Worm (Caenorhabditis elegans) whole organism, late embryonic: ENCODE measurements around the gene cah-1.

Experiments used
- C08G9.2 ChIP-seq: sonication (generic microtip); optimal IDR thresholded peaks from 2 replicates; lab custom pipeline; 2016; ENCODE audit warnings: mild to moderate bottlenecking, missing genetic modification characterization, moderate library complexity, missing compliant biosample characterization
- C38D4.7 ChIP-seq: fragments of 200-800 bp; sonication (Bioruptor generic); optimal IDR thresholded peaks from 2 replicates; lab custom pipeline; 2018; ENCODE audit warnings: mild to moderate bottlenecking, missing genetic modification characterization, moderate library complexity, missing compliant biosample characterization
- F13H6.1 ChIP-seq: sonication (generic microtip); optimal IDR thresholded peaks from 2 replicates; lab custom pipeline; 2016; ENCODE audit warnings: missing genetic modification characterization, missing compliant biosample characterization
- K09A11.1 ChIP-seq: sonication (generic microtip); optimal IDR thresholded peaks from 2 replicates; lab custom pipeline; 2017; ENCODE audit warnings: antibody characterized with exemption, mild to moderate bottlenecking, missing genetic modification characterization, missing compliant biosample characterization; ENCODE audit not compliant: insufficient read depth
- ceh-14 ChIP-seq: sonication (generic microtip); optimal IDR thresholded peaks from 2 replicates; lab custom pipeline; 2016; ENCODE audit warnings: missing genotype, missing genetic modification characterization, missing compliant biosample characterization
- ceh-30 ChIP-seq: fragments of 150-350 bp; optimal IDR thresholded peaks from 2 replicates; lab custom pipeline; 2014; ENCODE audit warnings: missing biosample characterization, missing genetic modification characterization
- ceh-31 ChIP-seq: sonication (generic microtip); optimal IDR thresholded peaks from 2 replicates; lab custom pipeline; 2016; ENCODE audit warnings: missing genetic modification characterization, missing compliant biosample characterization
- ceh-45 ChIP-seq: fragments of 200-800 bp; sonication (Bioruptor generic); IDR thresholded peaks from 2 replicates; pipeline ENCODE4 v1.3.6; 2022; ENCODE audit warnings: missing genetic modification reagents, missing genetic modification characterization, missing compliant biosample characterization
- ceh-48 ChIP-seq: sonication (generic microtip); optimal IDR thresholded peaks from 2 replicates; lab custom pipeline; 2016; ENCODE audit warnings: missing genetic modification characterization, inconsistent platforms, missing compliant biosample characterization
- che-1 ChIP-seq: sonication (generic microtip); optimal IDR thresholded peaks from 2 replicates; lab custom pipeline; 2016; ENCODE audit warnings: mild to moderate bottlenecking, missing genetic modification characterization, missing compliant biosample characterization
- elt-2 ChIP-seq: sonication (generic microtip); optimal IDR thresholded peaks from 2 replicates; lab custom pipeline; 2016; ENCODE audit warnings: missing genetic modification reagents, missing genetic modification characterization, missing compliant biosample characterization
- elt-4 ChIP-seq: sonication (generic microtip); optimal IDR thresholded peaks from 2 replicates; lab custom pipeline; 2016; ENCODE audit warnings: missing genetic modification characterization, missing compliant biosample characterization
- fax-1 ChIP-seq: sonication (generic microtip); optimal IDR thresholded peaks from 2 replicates; lab custom pipeline; 2016; ENCODE audit warnings: missing genotype, missing genetic modification characterization, missing compliant biosample characterization
- fkh-6 ChIP-seq: sonication (generic microtip); optimal IDR thresholded peaks from 2 replicates; lab custom pipeline; 2016; ENCODE audit warnings: missing genetic modification characterization, missing compliant biosample characterization
- gmeb-2 ChIP-seq: sonication (generic microtip); optimal IDR thresholded peaks from 2 replicates; lab custom pipeline; 2016; ENCODE audit warnings: missing genetic modification characterization, inconsistent platforms, missing compliant biosample characterization
- hlh-15 ChIP-seq: sonication (generic microtip); optimal IDR thresholded peaks from 2 replicates; lab custom pipeline; 2016; ENCODE audit warnings: missing genetic modification characterization, missing compliant biosample characterization
- hlh-30 ChIP-seq: sonication (generic microtip); optimal IDR thresholded peaks from 2 replicates; lab custom pipeline; 2017; ENCODE audit warnings: antibody characterized with exemption, missing genetic modification characterization, missing compliant biosample characterization; ENCODE audit not compliant: insufficient read depth
- hlh-6 ChIP-seq: sonication (generic microtip); optimal IDR thresholded peaks from 2 replicates; lab custom pipeline; 2016; ENCODE audit warnings: missing genotype, missing genetic modification characterization, missing compliant biosample characterization
- lin-11 ChIP-seq: fragments of 200-800 bp; sonication (Bioruptor generic); optimal IDR thresholded peaks from 2 replicates; lab custom pipeline; 2018; ENCODE audit warnings: mild to moderate bottlenecking, missing genetic modification characterization, missing compliant biosample characterization
- madf-2 ChIP-seq: sonication (generic microtip); optimal IDR thresholded peaks from 2 replicates; lab custom pipeline; 2017; ENCODE audit warnings: missing genetic modification characterization, missing compliant biosample characterization
- nhr-232 ChIP-seq: sonication (generic microtip); optimal IDR thresholded peaks from 2 replicates; lab custom pipeline; 2016; ENCODE audit warnings: missing genetic modification characterization, missing compliant biosample characterization
- odd-2 ChIP-seq: sonication (generic microtip); optimal IDR thresholded peaks from 2 replicates; lab custom pipeline; 2017; ENCODE audit warnings: antibody characterized with exemption, mild to moderate bottlenecking, missing genetic modification characterization, missing compliant biosample characterization
- pag-3 ChIP-seq: sonication (generic microtip); optimal IDR thresholded peaks from 2 replicates; lab custom pipeline; 2016; ENCODE audit warnings: missing compliant biosample characterization, missing genetic modification characterization, borderline replicate concordance
- pha-2 ChIP-seq: sonication (generic microtip); optimal IDR thresholded peaks from 2 replicates; lab custom pipeline; 2017; ENCODE audit warnings: mild to moderate bottlenecking, missing genetic modification characterization, missing compliant biosample characterization
- pha-4 ChIP-seq: fragments of 150-350 bp; optimal IDR thresholded peaks from 2 replicates; lab custom pipeline; 2018; ENCODE audit warnings: missing biosample characterization, missing genetic modification reagents, missing genetic modification characterization
- pqm-1 ChIP-seq: sonication (generic microtip); optimal IDR thresholded peaks from 2 replicates; lab custom pipeline; 2016; ENCODE audit warnings: missing genetic modification characterization, missing compliant biosample characterization
- ref-2 ChIP-seq: sonication (generic microtip); optimal IDR thresholded peaks from 2 replicates; lab custom pipeline; 2016; ENCODE audit warnings: missing genetic modification characterization, missing compliant biosample characterization
- sdc-2 ChIP-seq: sonication (generic microtip); optimal IDR thresholded peaks from 2 replicates; lab custom pipeline; 2016; ENCODE audit warnings: missing genotype, missing genetic modification characterization, missing compliant biosample characterization
- sox-2 ChIP-seq: fragments of 200-800 bp; sonication (Bioruptor generic); IDR thresholded peaks from 2 replicates; pipeline ENCODE4 v1.3.6; 2022; ENCODE audit warnings: missing genetic modification reagents, missing genetic modification characterization, missing compliant biosample characterization
- sox-4 ChIP-seq: sonication (generic microtip); optimal IDR thresholded peaks from 2 replicates; lab custom pipeline; 2017; ENCODE audit warnings: mild to moderate bottlenecking, missing genetic modification characterization, inconsistent platforms, missing compliant biosample characterization
- syd-9 ChIP-seq: sonication (generic microtip); optimal IDR thresholded peaks from 2 replicates; lab custom pipeline; 2016; ENCODE audit warnings: mild to moderate bottlenecking, missing genetic modification characterization, moderate library complexity, missing compliant biosample characterization
- tbx-2 ChIP-seq: sonication (generic microtip); optimal IDR thresholded peaks from 2 replicates; lab custom pipeline; 2016; ENCODE audit warnings: missing genetic modification characterization, missing compliant biosample characterization
- unc-55 ChIP-seq: sonication (generic microtip); optimal IDR thresholded peaks from 2 replicates; lab custom pipeline; 2017; ENCODE audit warnings: missing biosample characterization, missing genetic modification reagents, missing genetic modification characterization
- zip-5 ChIP-seq: sonication (generic microtip); optimal IDR thresholded peaks from 2 replicates; lab custom pipeline; 2016; ENCODE audit warnings: missing genetic modification characterization, missing compliant biosample characterization
- ztf-16 ChIP-seq: sonication (generic microtip); optimal IDR thresholded peaks from 2 replicates; lab custom pipeline; 2017; ENCODE audit warnings: missing genetic modification characterization, missing compliant biosample characterization

cah-1 gene

ce11 chrIII:5099500-5099899, 14.1 kb upstream of the cah-1 start:
- TF ChIP-seq elt-4 (tag; lab: Kevin White, UChicago) (no peak), ref-2 (tag; lab: Kevin White, UChicago) (no peak), sox-2 (no peak), zip-5 (no peak), C38D4.7 (GFP tag; lab: Kevin White, UChicago) (no peak), C08G9.2 (tag; lab: Kevin White, UChicago) (no peak), ztf-16 (tag; lab: Kevin White, UChicago) (no peak), elt-2 (tag; lab: Kevin White, UChicago) (no peak), ceh-31 (no peak), madf-2 (no peak), unc-55 (GFP tag; lab: Kevin White, UChicago) (no peak), hlh-30 (tag; lab: Kevin White, UChicago) (no peak), lin-11 (tag; lab: Kevin White, UChicago) (no peak), pag-3 (no peak), pha-4 (tag; lab: Kevin White, UChicago) (no peak), nhr-232 (tag; lab: Kevin White, UChicago) (no peak), hlh-15 (tag; lab: Kevin White, UChicago) (no peak), ceh-48 (no peak)

ce11 chrIII:5098740-5099276, 13.4 kb upstream of the cah-1 start:
- TF ChIP-seq pha-4 (tag; lab: Kevin White, UChicago) (no peak), ceh-31 (no peak), sox-4 (no peak), syd-9 (no peak), lin-11 (tag; lab: Kevin White, UChicago) (no peak), che-1 (tag; lab: Kevin White, UChicago) (no peak), K09A11.1 (tag; lab: Kevin White, UChicago) (no peak), sdc-2 (tag; lab: Kevin White, UChicago) (no peak), zip-5 (no peak), F13H6.1 (tag; lab: Kevin White, UChicago) (no peak), gmeb-2 (tag; lab: Kevin White, UChicago) (no peak), hlh-30 (tag; lab: Kevin White, UChicago) (no peak), pag-3 (no peak), elt-2 (tag; lab: Kevin White, UChicago) (no peak), ceh-14 (tag; lab: Kevin White, UChicago) (no peak), pha-2 (tag; lab: Kevin White, UChicago) (no peak), tbx-2 (tag; lab: Kevin White, UChicago) (no peak), fax-1 (no peak), sox-2 (no peak)

- TF ChIP-seq hlh-6 (tag; lab: Kevin White, UChicago) (no peak), pqm-1 (tag; lab: Kevin White, UChicago) (no peak), ceh-30 (tag; lab: Kevin White, UChicago) (no peak), ztf-16 (tag; lab: Kevin White, UChicago) (no peak), fkh-6 (tag; lab: Kevin White, UChicago) (no peak), odd-2 (tag; lab: Kevin White, UChicago) (no peak), ceh-45 (GFP tag; lab: Robert Waterston, UW) (no peak)
Measured at ce11 chrIII:5096741-5097140, 11.3 kb upstream of the cah-1 start.

- no peak for TF ChIP-seq hlh-15 (tag; lab: Kevin White, UChicago)
Measured at ce11 chrIII:5094506-5094905, 9.1 kb upstream of the cah-1 start, which contains the start of gene F54D8.10. TSS of gene F54D8.10 (plus strand) at chrIII:5094806.
